Fruit fly (Drosophila melanogaster) whole organism, wandering third instar larva: ENCODE results near the gene CG14913.

Experiments
- CG9705 ChIP-seq: fragments of 200-800 bp; sonication (Bioruptor generic); optimal IDR thresholded peaks from 2 replicates; lab custom pipeline; 2018; ENCODE audit warnings: missing biosample characterization, mild to moderate bottlenecking, missing genetic modification characterization
- CrebA ChIP-seq: fragments of 200-800 bp; sonication (Bioruptor generic); optimal IDR thresholded peaks from 2 replicates; lab custom pipeline; 2016; ENCODE audit warnings: missing biosample characterization, mild to moderate bottlenecking, missing genetic modification characterization, borderline replicate concordance
- Dif ChIP-seq: fragments of 200-275, 200-300 bp; sonication (Bioruptor generic); optimal IDR thresholded peaks from 2 replicates; lab custom pipeline; 2018; ENCODE audit warnings: missing biosample characterization, missing genetic modification characterization; ENCODE audit not compliant: partially characterized antibody
- GATAd ChIP-seq: sonication (Bioruptor generic); optimal IDR thresholded peaks from 2 replicates; lab custom pipeline; 2016; ENCODE audit warnings: missing biosample characterization, missing genetic modification characterization
- Hnf4 ChIP-seq: fragments of 200-800 bp; sonication (Bioruptor generic); optimal IDR thresholded peaks from 2 replicates; lab custom pipeline; 2016; ENCODE audit warnings: missing biosample characterization, mild to moderate bottlenecking, missing genetic modification characterization
- Hr78 ChIP-seq: fragments of >200 bp; optimal IDR thresholded peaks from 2 replicates; lab custom pipeline; 2017; ENCODE audit warnings: missing biosample characterization, missing genetic modification characterization
- Hr83 ChIP-seq: fragments of 200-300 bp; sonication (Bioruptor generic); optimal IDR thresholded peaks from 2 replicates; lab custom pipeline; 2016; ENCODE audit warnings: missing biosample characterization, mild to moderate bottlenecking, missing genetic modification characterization, moderate library complexity; ENCODE audit not compliant: poor library complexity, severe bottlenecking
- Jra ChIP-seq: sonication (Bioruptor generic); optimal IDR thresholded peaks from 2 replicates; lab custom pipeline; 2016; ENCODE audit warnings: missing biosample characterization, missing genetic modification characterization
- Mio ChIP-seq: sonication (Bioruptor generic); optimal IDR thresholded peaks from 2 replicates; lab custom pipeline; 2016; ENCODE audit warnings: missing biosample characterization, missing genetic modification characterization
- Myc ChIP-seq: fragments of >200 bp; optimal IDR thresholded peaks from 2 replicates; lab custom pipeline; 2017
- N ChIP-seq: fragments of >200 bp; optimal IDR thresholded peaks from 2 replicates; lab custom pipeline; 2018; ENCODE audit warnings: missing biosample characterization, missing external identifiers, missing genetic modification characterization
- OdsH ChIP-seq: fragments of 200-800 bp; sonication (Bioruptor generic); optimal IDR thresholded peaks from 2 replicates; lab custom pipeline; 2016; ENCODE audit warnings: missing biosample characterization, mild to moderate bottlenecking, missing genetic modification characterization
- Rel ChIP-seq, 2 experiments: fragments of 200-800 bp; sonication (Bioruptor generic) in 1 of 2; optimal IDR thresholded peaks; 2 replicates in 1 of 2; 3 replicates in 1 of 2; lab custom pipeline; 2016 to 2019; ENCODE audit warnings: mild to moderate bottlenecking in 2 of 2, missing biosample characterization in 2 of 2, missing genetic modification characterization in 2 of 2, moderate library complexity in 1 of 2
- Sp1 ChIP-seq: fragments of 200-800 bp; sonication (Bioruptor generic); optimal IDR thresholded peaks from 3 replicates; lab custom pipeline; 2019; ENCODE audit warnings: missing biosample characterization, mild to moderate bottlenecking, missing genetic modification characterization, moderate library complexity
- Vsx2 ChIP-seq: fragments of 200-300, 225-300 bp; sonication (Bioruptor generic); optimal IDR thresholded peaks from 2 replicates; lab custom pipeline; 2018; ENCODE audit warnings: missing biosample characterization, missing genetic modification characterization; ENCODE audit not compliant: partially characterized antibody
- br ChIP-seq: fragments of 200-800 bp; sonication (Bioruptor generic); optimal IDR thresholded peaks from 2 replicates; lab custom pipeline; 2016; ENCODE audit warnings: missing biosample characterization, missing genetic modification characterization
- brk ChIP-seq: fragments of 200-800 bp; sonication (Bioruptor generic); optimal IDR thresholded peaks from 2 replicates; lab custom pipeline; 2016; ENCODE audit warnings: missing biosample characterization, mild to moderate bottlenecking, missing genetic modification characterization
- dl ChIP-seq, 2 experiments: fragments of 175-275, 200-275 bp in 1 of 2; fragments of 200-275 bp in 1 of 2; sonication (Bioruptor generic); optimal IDR thresholded peaks; lab custom pipeline; 2018; ENCODE audit warnings: mild to moderate bottlenecking in 2 of 2, missing biosample characterization in 2 of 2, missing genetic modification characterization in 2 of 2, moderate library complexity in 2 of 2; ENCODE audit not compliant: partially characterized antibody in 2 of 2, insufficient read depth in 1 of 2
- dmrt93B ChIP-seq: fragments of 200-800 bp; sonication (Bioruptor generic); optimal IDR thresholded peaks from 2 replicates; lab custom pipeline; 2018; ENCODE audit warnings: missing biosample characterization, mild to moderate bottlenecking, missing genetic modification characterization
- dsf ChIP-seq: sonication (Bioruptor generic); optimal IDR thresholded peaks from 2 replicates; lab custom pipeline; 2016; ENCODE audit warnings: missing biosample characterization, missing genetic modification characterization, borderline replicate concordance
- ey ChIP-seq: fragments of 200-800 bp; sonication (Bioruptor generic); optimal IDR thresholded peaks from 2 replicates; lab custom pipeline; 2016; ENCODE audit warnings: missing biosample characterization, missing genetic modification characterization
- foxo ChIP-seq, 2 experiments: fragments of 200-800 bp; sonication (Bioruptor generic); optimal IDR thresholded peaks; 2 replicates in 1 of 2; 3 replicates in 1 of 2; lab custom pipeline; 2016 to 2017; ENCODE audit warnings: missing biosample characterization in 2 of 2, missing genetic modification characterization in 2 of 2
- fru ChIP-seq: fragments of 200-800 bp; sonication (Bioruptor generic); optimal IDR thresholded peaks from 3 replicates; lab custom pipeline; 2016; ENCODE audit warnings: missing biosample characterization, mild to moderate bottlenecking, missing genetic modification characterization
- h ChIP-seq: fragments of 200-800 bp; sonication (Bioruptor generic); optimal IDR thresholded peaks from 3 replicates; lab custom pipeline; 2016; ENCODE audit warnings: missing biosample characterization, mild to moderate bottlenecking, missing genetic modification characterization
- jim ChIP-seq: fragments of 175-275, 200-325 bp; sonication (Bioruptor generic); optimal IDR thresholded peaks from 2 replicates; lab custom pipeline; 2016; ENCODE audit warnings: missing biosample characterization, mild to moderate bottlenecking, missing genetic modification characterization
- lola ChIP-seq: fragments of >200 bp; optimal IDR thresholded peaks from 2 replicates; lab custom pipeline; 2017; ENCODE audit warnings: missing biosample characterization, missing genetic modification characterization
- pan ChIP-seq: fragments of >200 bp; optimal IDR thresholded peaks from 2 replicates; lab custom pipeline; 2017
- psq ChIP-seq: fragments of 200-800 bp; sonication (Bioruptor generic); optimal IDR thresholded peaks from 3 replicates; lab custom pipeline; 2017; ENCODE audit warnings: missing biosample characterization, mild to moderate bottlenecking, missing genetic modification characterization, moderate library complexity
- rgr ChIP-seq: fragments of 200-800 bp; sonication (Bioruptor generic); optimal IDR thresholded peaks from 3 replicates; lab custom pipeline; 2016; ENCODE audit warnings: missing biosample characterization, mild to moderate bottlenecking, missing genetic modification characterization
- sage ChIP-seq: fragments of 200-800 bp; sonication (Bioruptor generic); optimal IDR thresholded peaks from 2 replicates; lab custom pipeline; 2016; ENCODE audit warnings: missing biosample characterization, mild to moderate bottlenecking, missing genetic modification characterization
- sv ChIP-seq: fragments of 200-800 bp; sonication (Bioruptor generic); optimal IDR thresholded peaks from 3 replicates; lab custom pipeline; 2016; ENCODE audit warnings: missing biosample characterization, missing genetic modification characterization
- tai ChIP-seq: sonication (Bioruptor generic); optimal IDR thresholded peaks from 2 replicates; lab custom pipeline; 2016; ENCODE audit warnings: missing biosample characterization, missing genetic modification characterization
- woc ChIP-seq: sonication (Bioruptor generic); optimal IDR thresholded peaks from 2 replicates; lab custom pipeline; 2016; ENCODE audit warnings: missing biosample characterization, mild to moderate bottlenecking, missing genetic modification characterization

The CG14913 gene

dm6 chr2L:11015320-11015719 lies 1.5 kb upstream of the CG14913 start, which contains the start of gene Acp32CD:
TSS of gene Acp32CD (plus strand) at chr2L:11015620.
- TF ChIP-seq Jra (GFP tag; lab: Kevin White, UChicago) (no peak), foxo (GFP tag; optimal IDR thresholded peaks at IDR 0.05; lab: Kevin White, UChicago) (no peak), Rel (GFP tag; optimal IDR thresholded peaks at IDR 0.05; lab: Kevin White, UChicago) (no peak), Rel (tag; optimal IDR thresholded peaks at IDR 0.05; lab: Kevin White, UChicago) (no peak), Hr78 (GFP tag; lab: Kevin White, UChicago) (no peak), dsf (GFP tag; lab: Kevin White, UChicago) (no peak), Myc (lab: Kevin White, UChicago) (no peak), br (no peak), jim (no peak), GATAd (GFP tag; lab: Kevin White, UChicago) (no peak), Mio (GFP tag; lab: Kevin White, UChicago) (no peak), sage (GFP tag; lab: Kevin White, UChicago) (no peak)

DNA sequence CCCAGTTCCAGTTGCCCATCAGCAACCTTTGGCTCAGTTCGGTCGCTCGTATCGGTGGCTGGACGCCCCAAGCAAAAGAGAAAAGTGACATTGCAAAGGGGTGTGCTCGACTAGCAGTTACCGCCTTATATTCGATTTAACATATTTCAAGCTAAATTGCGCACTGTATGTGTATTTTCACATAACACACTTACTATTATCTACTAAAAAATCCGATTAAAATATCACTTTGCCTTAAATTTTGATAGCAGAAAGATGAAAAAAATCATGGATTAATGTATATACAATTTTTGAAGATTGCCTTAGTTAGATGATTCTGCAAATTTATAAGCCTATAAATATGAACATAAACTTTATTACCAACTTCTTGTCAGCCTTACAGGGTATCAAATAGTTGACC lies 4.8 kb downstream of the CG14913 start:
- peak; percentile 1 for TF ChIP-seq ey (GFP tag; lab: Kevin White, UChicago)
- peak; percentile 41 for TF ChIP-seq OdsH (GFP tag; lab: Kevin White, UChicago)
- TF ChIP-seq dl (GFP tag; optimal IDR thresholded peaks at IDR 0.05; lab: Kevin White, UChicago; ENCODE audit: insufficient read depth in 1 of 2, partially characterized antibody in 2 of 2) = no peak
- peak in 1 of 2 experiments; percentile 31 for TF ChIP-seq foxo (GFP tag; optimal IDR thresholded peaks at IDR 0.05; lab: Kevin White, UChicago)
- TF ChIP-seq psq (GFP tag; lab: Kevin White, UChicago) = peak; percentile 29
- TF ChIP-seq dmrt93B = peak; percentile 16
- TF ChIP-seq h (GFP tag; lab: Kevin White, UChicago) = peak; percentile 24
- TF ChIP-seq Hr83 (GFP tag; lab: Kevin White, UChicago) = no peak
- no peak for TF ChIP-seq Dif (GFP tag; lab: Kevin White, UChicago)
- TF ChIP-seq woc = peak; percentile 66
- peak; percentile 25 for TF ChIP-seq fru (GFP tag; lab: Kevin White, UChicago)

DNA sequence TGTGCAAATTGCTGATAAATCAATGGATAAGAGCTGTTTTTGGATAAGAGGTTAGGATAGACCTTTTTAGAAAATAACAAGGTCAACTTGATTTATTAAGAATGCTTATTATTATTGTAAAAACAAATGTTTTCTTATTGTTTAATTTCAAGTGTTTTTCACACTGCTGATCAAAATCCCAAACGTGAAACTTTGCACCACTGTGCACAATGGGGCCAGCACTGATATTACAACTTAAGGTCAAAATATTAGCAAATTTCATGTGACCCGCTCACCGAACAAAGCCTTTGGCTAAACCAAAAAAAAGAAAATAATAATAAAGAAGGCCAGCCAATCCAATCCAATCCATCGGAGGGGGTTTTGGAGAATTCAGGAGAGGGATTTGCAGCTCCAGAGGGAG lies 6.0 kb downstream of the CG14913 start:
- no peak for TF ChIP-seq psq (GFP tag; lab: Kevin White, UChicago)
- TF ChIP-seq sv (GFP tag; lab: Kevin White, UChicago) = no peak
- no peak for TF ChIP-seq Hr83 (GFP tag; lab: Kevin White, UChicago)
- TF ChIP-seq CrebA (GFP tag; lab: Kevin White, UChicago) = no peak
- TF ChIP-seq h (GFP tag; lab: Kevin White, UChicago) = peak; percentile 9
- no peak for TF ChIP-seq Rel (GFP tag; optimal IDR thresholded peaks at IDR 0.05; lab: Kevin White, UChicago)
- no peak for TF ChIP-seq Rel (tag; optimal IDR thresholded peaks at IDR 0.05; lab: Kevin White, UChicago)
- no peak for TF ChIP-seq ey (GFP tag; lab: Kevin White, UChicago)
- TF ChIP-seq CG9705 = no peak
- no peak for TF ChIP-seq Sp1 (GFP tag; lab: Kevin White, UChicago)
- TF ChIP-seq dmrt93B = no peak
- no peak for TF ChIP-seq Dif (GFP tag; lab: Kevin White, UChicago)
- no peak for TF ChIP-seq Jra (GFP tag; lab: Kevin White, UChicago)
- TF ChIP-seq Vsx2 (GFP tag; lab: Kevin White, UChicago) = no peak
- no peak for TF ChIP-seq brk (GFP tag; lab: Kevin White, UChicago)
- TF ChIP-seq GATAd (GFP tag; lab: Kevin White, UChicago) = no peak
- TF ChIP-seq N (GFP tag; lab: Kevin White, UChicago) = no peak
- no peak for TF ChIP-seq tai (GFP tag; lab: Kevin White, UChicago)
- peak in 1 of 2 experiments; percentile 23 for TF ChIP-seq foxo (GFP tag; optimal IDR thresholded peaks at IDR 0.05; lab: Kevin White, UChicago)
- TF ChIP-seq rgr (GFP tag; lab: Kevin White, UChicago) = peak; percentile 22
- TF ChIP-seq Hnf4 (GFP tag; lab: Kevin White, UChicago) = no peak
- TF ChIP-seq lola (GFP tag; lab: Kevin White, UChicago) = no peak
- no peak for TF ChIP-seq jim
- peak; percentile 19 for TF ChIP-seq fru (GFP tag; lab: Kevin White, UChicago)
- no peak for TF ChIP-seq Mio (GFP tag; lab: Kevin White, UChicago)
- no peak for TF ChIP-seq Myc (lab: Kevin White, UChicago)
- no peak for TF ChIP-seq pan (lab: Kevin White, UChicago)
